Worm (Caenorhabditis elegans) whole organism, young adult: ENCODE data around the gene popl-1.

Experiments used
- F49E8.2 ChIP-seq: sonication (generic microtip); optimal IDR thresholded peaks from 3 replicates; lab custom pipeline; 2017; ENCODE audit warnings: missing genetic modification characterization, mild to moderate bottlenecking, missing compliant biosample characterization, antibody characterized with exemption, moderate library complexity; ENCODE audit not compliant: insufficient read depth
- sea-2 ChIP-seq: fragments of 200-800 bp; sonication (Bioruptor generic); IDR thresholded peaks from 2 replicates; pipeline ENCODE4 v1.3.6; 2022; ENCODE audit warnings: missing genetic modification characterization, missing compliant biosample characterization

ce11 chrIII:6463679-6464078 is 32.9 kb upstream of the popl-1 start, which contains the start of gene dlc-1:
- TF ChIP-seq F49E8.2 (tag; lab: Kevin White, UChicago) (no peak), sea-2 (GFP tag; lab: Robert Waterston, UW) (no peak)
